Worm (Caenorhabditis elegans): ENCODE measurements around the gene F07C3.3.

The F07C3.3 gene

ce11 chrV:9272624-9273023, 40.4 kb upstream of the F07C3.3 start:
- no peak for TF ChIP-seq mcd-1 (GFP tag; IDR thresholded peaks at IDR 0.05)
- TF ChIP-seq Y67H2A.10 (GFP tag; conservative IDR thresholded peaks at IDR 0.05): no peak
- no peak for TF ChIP-seq zim-3 (tag; optimal IDR thresholded peaks at IDR 0.05)
- no peak for TF ChIP-seq ekl-4 (GFP tag; IDR thresholded peaks at IDR 0.05)
- no peak for TF ChIP-seq T26A5.8 (tag; optimal IDR thresholded peaks at IDR 0.05)
- no peak for TF ChIP-seq F22D6.2 (tag; optimal IDR thresholded peaks at IDR 0.05)
- TF ChIP-seq tlf-1 (GFP tag; optimal IDR thresholded peaks at IDR 0.05): no peak
- TF ChIP-seq D2030.7 (GFP tag; IDR thresholded peaks at IDR 0.05): no peak
- TF ChIP-seq F39B2.1 (GFP tag; IDR thresholded peaks at IDR 0.05): no peak
- no peak for TF ChIP-seq sea-2 (GFP tag; IDR thresholded peaks at IDR 0.05)
- no peak for TF ChIP-seq C17E4.6 (GFP tag; IDR thresholded peaks at IDR 0.05)

ce11 chrV:9271835-9272234, 39.6 kb upstream of the F07C3.3 start:
- no peak for TF ChIP-seq F10E7.11 (tag; optimal IDR thresholded peaks at IDR 0.05)
- TF ChIP-seq zfh-2 (GFP tag; conservative IDR thresholded peaks at IDR 0.05): no peak
- TF ChIP-seq bed-1 (GFP tag; IDR thresholded peaks at IDR 0.05): no peak
- no peak for TF ChIP-seq ZK185.1 (tag; optimal IDR thresholded peaks at IDR 0.05; ENCODE audit: poor library complexity, severe bottlenecking)
- TF ChIP-seq egrh-3 (GFP tag; IDR thresholded peaks at IDR 0.05): no peak
- no peak for TF ChIP-seq ccch-3 (GFP tag; optimal IDR thresholded peaks at IDR 0.05)
- no peak for TF ChIP-seq athp-1 (tag; optimal IDR thresholded peaks at IDR 0.05)

ce11 chrV:9270442-9270841, 38.2 kb upstream of the F07C3.3 start:
- TF ChIP-seq somi-1 (GFP tag; optimal IDR thresholded peaks at IDR 0.05) (peak; percentile 25), C06A6.2 (GFP tag; conservative IDR thresholded peaks at IDR 0.05) (no peak), ama-1 (optimal IDR thresholded peaks at IDR 0.05) (no peak), ama-1 (GFP tag; optimal IDR thresholded peaks at IDR 0.05) (no peak), K12H6.12 (tag; optimal IDR thresholded peaks at IDR 0.05) (peak; percentile 6)

ce11 chrV:9268202-9268601, 36.0 kb upstream of the F07C3.3 start:
- TF ChIP-seq mel-28 (tag; optimal IDR thresholded peaks at IDR 0.05; ENCODE audit: borderline replicate concordance): no peak
- no peak for TF ChIP-seq ztf-26 (tag; optimal IDR thresholded peaks at IDR 0.05)
- TF ChIP-seq hlh-12 (tag; optimal IDR thresholded peaks at IDR 0.05): no peak
- TF ChIP-seq him-1 (tag; optimal IDR thresholded peaks at IDR 0.05): no peak
- no peak for TF ChIP-seq F39B2.1 (GFP tag; IDR thresholded peaks at IDR 0.05)
- TF ChIP-seq nhr-27 (tag; optimal IDR thresholded peaks at IDR 0.05): no peak
- no peak for TF ChIP-seq xnd-1 (tag; optimal IDR thresholded peaks at IDR 0.05)
- TF ChIP-seq zim-3 (tag; optimal IDR thresholded peaks at IDR 0.05): no peak

- TF ChIP-seq F23B12.7 (tag; optimal IDR thresholded peaks at IDR 0.05; ENCODE audit: insufficient read depth) (no peak), ekl-4 (GFP tag; IDR thresholded peaks at IDR 0.05) (no peak), mxl-1 (tag; optimal IDR thresholded peaks at IDR 0.05) (no peak), sea-2 (GFP tag; IDR thresholded peaks at IDR 0.05) (no peak), sptf-2 (GFP tag; optimal IDR thresholded peaks at IDR 0.05) (no peak), F57A8.1 (GFP tag; optimal IDR thresholded peaks at IDR 0.05) (no peak), B0336.3 (GFP tag; IDR thresholded peaks at IDR 0.05) (no peak)
These were observed 34.2 kb upstream of the F07C3.3 start, which contains the start of gene slc-17.7 for ce11 chrV:9266399-9266798. TSS of gene slc-17.7 (minus strand) at chrV:9266499.
